Fruit fly (Drosophila melanogaster): Measurements from ENCODE around the gene CG12523.

CG12523 gene

DNA sequence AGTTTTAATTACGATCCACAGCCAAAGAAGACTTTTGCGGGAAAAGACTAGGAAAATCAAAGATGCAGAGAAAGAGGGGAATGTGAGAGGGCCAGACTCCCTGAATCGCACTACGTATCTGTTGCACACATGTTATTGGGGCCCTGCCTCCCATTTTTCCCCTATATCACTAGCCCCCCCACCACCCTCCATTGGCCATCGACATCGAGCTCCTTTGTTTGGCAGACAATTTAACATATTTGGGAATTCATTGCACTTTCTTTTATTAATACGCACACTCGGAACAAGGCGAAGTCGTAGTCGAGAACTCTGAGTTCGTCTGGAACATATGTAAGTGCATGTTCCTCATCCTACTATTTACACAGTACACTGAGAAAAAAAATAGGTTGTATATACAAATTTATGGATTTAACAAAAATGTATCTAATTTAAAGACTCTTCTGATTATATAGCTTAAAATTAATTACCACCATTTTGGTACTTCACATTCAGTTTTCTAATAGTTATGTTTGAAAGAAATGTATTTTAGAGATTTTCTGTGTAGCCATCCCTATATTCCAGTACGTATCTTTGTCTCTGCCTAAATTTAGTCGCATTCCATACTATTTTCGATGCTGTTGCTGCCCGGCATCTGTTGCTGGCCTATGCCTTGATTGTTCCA, 17.8 kb upstream of the CG12523 start (continued):
- TF ChIP-seq maf-S (GFP tag; optimal IDR thresholded peaks at IDR 0.05) (no peak), ab (GFP tag; optimal IDR thresholded peaks at IDR 0.05) (no peak), CG16863 (GFP tag; optimal IDR thresholded peaks at IDR 0.05) (peak; percentile 47), pb (GFP tag; optimal IDR thresholded peaks at IDR 0.05) (peak; percentile 3), tap (tag; optimal IDR thresholded peaks at IDR 0.05) (peak; percentile 68), CG6791 (GFP tag; IDR thresholded peaks at IDR 0.05; ENCODE audit: partially characterized antibody) (no peak), CG18764 (GFP tag; optimal IDR thresholded peaks at IDR 0.05) (peak; percentile 75), trem (tag; optimal IDR thresholded peaks at IDR 0.05) (peak; percentile 88), CG9797 (GFP tag; optimal IDR thresholded peaks at IDR 0.05) (no peak), croc (GFP tag; conservative IDR thresholded peaks at IDR 0.05) (peak; percentile 78; the same call in 2 of the 3 replicates), vnd (GFP tag; IDR thresholded peaks at IDR 0.05; ENCODE audit: partially characterized antibody) (no peak), CG2875 (GFP tag; optimal IDR thresholded peaks at IDR 0.05) (peak; percentile 72), kah (GFP tag; optimal IDR thresholded peaks at IDR 0.05) (peak; percentile 51), CG7745 (tag; optimal IDR thresholded peaks at IDR 0.05) (peak; percentile 53), hkb (optimal IDR thresholded peaks at IDR 0.05) (no peak), hkb (GFP tag; IDR thresholded peaks at IDR 0.05) (peak; percentile 58; the same call in 1 of the 2 replicates), CG10274 (GFP tag; optimal IDR thresholded peaks at IDR 0.05) (no peak), cas (GFP tag; IDR thresholded peaks at IDR 0.05) (no peak), CG5245 (GFP tag; optimal IDR thresholded peaks at IDR 0.05) (peak; percentile 64), CG12769 (tag; optimal IDR thresholded peaks at IDR 0.05) (peak; percentile 21), CG11695 (GFP tag; IDR thresholded peaks at IDR 0.05) (0 out of 3 replicates have a peak, but pooled peaks have one; percentile 21), al (GFP tag; IDR thresholded peaks at IDR 0.05) (no peak), NfI (GFP tag; optimal IDR thresholded peaks at IDR 0.05) (peak; percentile 21), Dip2 (GFP tag; IDR thresholded peaks at IDR 0.05) (no peak), CG7271 (tag; optimal IDR thresholded peaks at IDR 0.05) (peak; percentile 24), CHES-1-like (GFP tag; optimal IDR thresholded peaks at IDR 0.05) (no peak), CG17361 (GFP tag; IDR thresholded peaks at IDR 0.05) (peak; percentile 88), D19A (tag; optimal IDR thresholded peaks at IDR 0.05) (peak; percentile 86), nerfin-1 (tag; optimal IDR thresholded peaks at IDR 0.05) (peak; percentile 83), jing (GFP tag; optimal IDR thresholded peaks at IDR 0.05) (peak; percentile 10), CG7963 (GFP tag; IDR thresholded peaks at IDR 0.05; ENCODE audit: partially characterized antibody) (no peak), CG9932 (GFP tag; IDR thresholded peaks at IDR 0.05) (no peak), CG15269 (tag; optimal IDR thresholded peaks at IDR 0.05) (peak; percentile 44), CG4854 (GFP tag; optimal IDR thresholded peaks at IDR 0.05) (peak; percentile 7), CG30020 (tag; optimal IDR thresholded peaks at IDR 0.05) (peak; percentile 47), kni (GFP tag; optimal IDR thresholded peaks at IDR 0.05) (no peak), salm (tag; optimal IDR thresholded peaks at IDR 0.05) (peak; percentile 18), CG12744 (GFP tag; optimal IDR thresholded peaks at IDR 0.05) (no peak), odd (GFP tag; optimal IDR thresholded peaks at IDR 0.05) (peak; percentile 27), Lhr (GFP tag; optimal IDR thresholded peaks at IDR 0.05) (peak; percentile 54), YL-1 (GFP tag; optimal IDR thresholded peaks at IDR 0.05) (no peak), sima (GFP tag; optimal IDR thresholded peaks at IDR 0.05) (no peak), Dbx (GFP tag; IDR thresholded peaks at IDR 0.05) (no peak), CG1603 (tag; optimal IDR thresholded peaks at IDR 0.05) (peak; percentile 76), CG10366 (GFP tag; IDR thresholded peaks at IDR 0.05) (peak; percentile 47), CTCF (GFP tag; optimal IDR thresholded peaks at IDR 0.05) (no peak), tin (GFP tag; optimal IDR thresholded peaks at IDR 0.05) (peak; percentile 54), CG9437 (GFP tag; optimal IDR thresholded peaks at IDR 0.05) (peak; percentile 60), jigr1 (GFP tag; IDR thresholded peaks at IDR 0.05) (no peak), ci (GFP tag; IDR thresholded peaks at IDR 0.05) (peak; percentile 82), lbe (GFP tag; optimal IDR thresholded peaks at IDR 0.05) (no peak)
